Fruit fly (Drosophila melanogaster) S2 (cell line): ENCODE measurements around the gene CG10898.
A peak's percentile ranks its signal among the peaks of the same experiment; 100 is the strongest.

ENCODE experiments used
- CG8478 ChIP-seq: fragments of >200 bp; optimal IDR thresholded peaks from 2 replicates; lab custom pipeline; 2018
- CTCF ChIP-seq, 2 experiments: fragments of >200 bp; optimal IDR thresholded peaks; 2 replicates each; lab custom pipeline; 2018

The CG10898 gene

DNA sequence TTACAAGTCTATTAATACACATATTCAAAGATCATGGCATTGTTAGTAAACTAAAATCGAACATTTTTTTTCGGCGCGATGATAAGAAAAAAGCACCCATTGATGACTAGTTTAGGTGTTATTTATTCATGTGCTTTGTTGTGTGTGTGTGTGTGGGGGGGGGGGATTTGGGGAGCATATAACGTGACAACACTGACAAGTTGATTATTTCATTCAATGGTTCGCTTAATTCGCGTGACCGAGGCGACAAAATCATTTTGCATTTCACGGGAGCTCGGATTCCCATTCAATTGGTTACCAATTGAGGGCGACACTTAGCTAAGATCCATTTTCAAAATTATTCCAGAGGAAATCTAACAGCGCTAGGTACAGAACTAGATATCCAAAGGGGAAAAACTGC, 12.4 kb downstream of the CG10898 start:
- TF ChIP-seq CG8478 (lab: Kevin White, UChicago), result no peak
- no peak for TF ChIP-seq CTCF (optimal IDR thresholded peaks at IDR 0.05; lab: Kevin White, UChicago)

DNA sequence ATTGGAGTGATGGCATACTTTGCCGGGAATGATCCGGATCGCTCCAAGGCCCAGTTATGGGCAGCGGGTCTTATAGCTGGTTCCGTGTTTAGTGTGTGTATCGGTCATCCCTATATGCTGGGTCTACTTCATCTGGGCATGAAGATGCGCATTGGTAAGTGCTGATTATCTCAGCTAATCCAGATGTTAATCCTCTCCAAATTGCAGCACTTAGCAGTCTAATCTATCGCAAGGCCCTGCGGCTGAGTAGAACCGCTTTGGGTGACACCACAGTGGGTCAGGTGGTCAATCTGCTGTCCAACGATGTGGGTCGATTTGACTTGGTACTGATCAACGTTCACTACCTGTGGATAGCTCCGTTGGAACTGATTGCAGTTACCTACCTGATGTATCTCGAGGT, 13.8 kb downstream of the CG10898 start:
- TF ChIP-seq CG8478 (lab: Kevin White, UChicago) (no peak), CTCF (optimal IDR thresholded peaks at IDR 0.05; lab: Kevin White, UChicago) (no peak)

DNA sequence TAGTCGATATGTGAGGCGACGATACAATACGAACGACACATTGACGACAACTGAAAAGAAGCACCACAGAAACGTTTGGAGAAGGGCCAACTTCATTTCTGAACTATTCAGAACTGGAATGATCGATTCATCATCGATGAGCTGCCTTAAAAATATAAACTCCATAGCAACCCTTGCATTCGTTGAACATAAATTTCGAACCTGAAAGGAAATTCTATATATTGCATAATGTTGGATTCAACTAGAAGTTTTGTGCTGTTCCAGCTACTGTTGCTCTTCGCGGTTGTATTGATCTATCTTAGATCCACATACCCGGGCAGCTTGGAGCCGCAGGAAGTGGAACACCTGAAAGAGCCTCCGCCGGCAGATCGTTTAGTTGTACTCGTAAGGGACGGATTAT, 21.1 kb downstream of the CG10898 start, which contains the start of the genes CG6790 and CG5342:
TSS of gene CG6790 (minus strand) at position 101 of the 400 bp plus-strand sequence.
TSS of gene CG5342 (plus strand) at position 182 of the 400 bp plus-strand sequence.
- TF ChIP-seq CG8478 (lab: Kevin White, UChicago), result no peak
- TF ChIP-seq CTCF (optimal IDR thresholded peaks at IDR 0.05; lab: Kevin White, UChicago), result no peak

DNA sequence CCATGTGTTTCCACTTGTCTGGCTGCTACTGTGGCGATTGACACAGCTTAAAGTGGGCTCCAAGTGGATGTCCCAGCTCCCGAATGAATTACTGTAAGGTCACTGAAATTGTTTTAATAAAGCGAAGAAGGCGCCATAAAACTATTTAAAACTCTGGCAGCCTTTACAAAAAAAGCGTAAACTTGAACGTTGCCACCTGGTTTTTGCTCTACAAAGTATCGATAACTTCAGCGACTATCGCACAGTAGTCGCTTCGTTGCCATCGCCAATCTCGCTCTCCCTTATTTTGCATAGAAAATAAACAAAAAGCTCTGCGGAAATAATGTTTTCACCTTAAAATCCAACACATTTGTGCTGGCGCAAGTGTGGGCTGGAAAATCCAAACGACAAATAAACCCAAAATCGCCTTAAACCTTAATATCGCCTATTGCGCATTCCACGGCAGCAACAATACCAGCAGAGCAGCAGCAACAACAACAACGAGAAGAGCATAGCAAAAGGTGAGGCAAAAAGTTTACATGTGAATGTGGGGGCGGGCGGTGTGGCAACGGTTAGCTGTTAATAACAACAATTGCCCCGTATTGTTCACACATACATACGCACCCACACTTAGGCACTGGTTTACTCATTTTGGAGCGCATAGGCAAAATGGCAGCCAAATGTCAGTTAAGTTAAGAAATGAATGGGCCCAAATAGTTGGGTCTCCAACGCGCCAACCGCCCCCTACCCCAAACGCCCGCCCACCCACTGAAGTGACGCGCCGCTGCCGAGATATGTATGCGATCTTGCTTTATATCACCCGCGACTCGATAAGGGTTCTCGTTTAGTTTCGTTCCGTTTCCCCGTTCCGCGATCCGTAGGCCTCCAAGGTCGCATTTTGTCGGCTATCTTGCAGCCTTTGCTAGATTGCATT, 24.0 kb downstream of the CG10898 start, which contains the start of gene wkd:
TSS of gene wkd (plus strand) at position 237 of the 913 bp plus-strand sequence.
- TF ChIP-seq CG8478 (lab: Kevin White, UChicago) (no peak), CTCF (optimal IDR thresholded peaks at IDR 0.05; lab: Kevin White, UChicago) (peak; percentile 4 to 47)

DNA sequence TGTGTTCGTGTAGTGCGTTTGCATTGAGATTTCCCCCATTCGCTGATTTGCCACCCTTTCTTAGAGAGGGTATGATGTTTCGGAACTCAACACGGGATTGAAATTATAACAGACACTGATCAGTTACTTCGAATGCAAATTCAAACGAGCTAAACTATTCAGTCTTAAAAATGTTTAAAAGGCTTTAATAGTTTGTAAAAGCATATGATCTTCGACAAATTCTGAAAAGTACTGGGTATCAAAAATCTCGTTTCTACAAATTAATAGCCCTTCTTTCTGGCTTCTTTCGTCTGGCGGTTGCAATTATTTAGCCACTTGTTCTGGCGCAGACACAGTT, 24.6 kb downstream of the CG10898 start:
- TF ChIP-seq CG8478 (lab: Kevin White, UChicago), result no peak

DNA sequence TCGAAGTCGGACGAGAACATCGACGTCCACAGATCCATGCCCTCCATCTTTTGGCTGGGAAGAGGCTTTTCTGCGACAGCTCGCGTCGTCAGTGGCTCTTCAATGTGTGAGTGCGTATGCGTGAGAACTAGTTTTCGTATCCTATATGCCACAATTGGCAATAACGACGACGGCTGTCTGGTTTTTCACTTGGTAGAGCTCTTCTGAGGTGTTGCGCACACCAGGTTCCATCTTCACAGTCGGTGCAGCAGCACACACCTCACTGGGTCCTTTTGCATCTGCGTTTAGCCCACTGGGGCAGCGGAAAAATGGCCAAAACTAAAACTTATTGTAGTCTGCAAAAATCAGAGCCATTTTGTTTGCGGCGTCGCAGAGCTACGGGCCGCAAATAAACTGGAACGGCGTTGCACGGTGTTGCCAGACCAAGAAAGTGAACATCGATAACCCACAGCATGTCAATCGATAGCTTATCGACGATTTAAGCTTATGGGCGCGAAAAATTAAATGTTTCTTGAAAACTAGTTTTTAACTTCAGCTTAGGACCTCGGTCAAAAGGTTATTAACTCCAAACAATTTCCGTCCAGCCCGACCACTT, 32.3 kb downstream of the CG10898 start, which contains the start of gene CG6791:
TSS of gene CG6791 (minus strand) at position 383 of the 595 bp plus-strand sequence.
- TF ChIP-seq CTCF (optimal IDR thresholded peaks at IDR 0.05; lab: Kevin White, UChicago) (peak; percentile 54 to 61), CG8478 (lab: Kevin White, UChicago) (no peak)

DNA sequence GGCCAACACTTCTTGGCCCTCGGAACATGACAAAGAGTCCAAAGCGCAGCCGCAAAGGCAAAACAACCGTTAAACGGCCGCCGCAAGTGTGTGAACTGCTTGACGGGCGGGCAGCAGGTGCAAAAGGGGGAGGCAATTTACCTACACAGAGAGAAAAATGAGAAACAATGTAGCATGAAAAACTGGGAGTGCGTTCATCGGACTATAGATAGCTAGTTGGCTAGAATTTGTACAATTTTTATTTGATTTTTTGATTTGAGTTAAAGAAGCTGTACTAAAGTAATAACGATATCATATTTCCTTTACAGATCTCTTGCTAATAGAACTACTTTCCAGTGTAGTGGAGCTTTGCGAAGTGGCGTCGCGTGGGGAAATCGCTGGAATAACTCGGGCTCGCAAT, 37.9 kb downstream of the CG10898 start:
- no peak for TF ChIP-seq CTCF (optimal IDR thresholded peaks at IDR 0.05; lab: Kevin White, UChicago)
- no peak for TF ChIP-seq CG8478 (lab: Kevin White, UChicago)

DNA sequence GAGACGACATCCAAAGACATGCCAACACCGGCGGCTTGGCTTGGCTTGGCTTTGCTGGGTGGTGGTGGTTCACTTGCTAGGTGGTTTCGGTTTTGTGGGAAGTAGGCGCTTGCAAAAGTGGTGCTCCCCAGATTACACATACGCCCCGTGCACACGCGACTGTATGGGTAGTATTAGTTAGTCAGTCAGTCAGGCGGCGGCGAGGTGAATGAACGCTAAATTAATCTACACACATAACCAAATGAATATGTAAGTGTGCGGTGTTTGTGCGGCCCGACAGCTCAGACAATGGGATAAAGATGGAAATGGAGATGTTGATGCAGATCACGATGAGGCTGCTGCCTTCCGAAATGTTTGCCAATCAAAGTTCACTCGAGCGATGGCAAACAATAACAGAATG, 45.6 kb downstream of the CG10898 start:
- no peak for TF ChIP-seq CG8478 (lab: Kevin White, UChicago)
- no peak for TF ChIP-seq CTCF (optimal IDR thresholded peaks at IDR 0.05; lab: Kevin White, UChicago)

DNA sequence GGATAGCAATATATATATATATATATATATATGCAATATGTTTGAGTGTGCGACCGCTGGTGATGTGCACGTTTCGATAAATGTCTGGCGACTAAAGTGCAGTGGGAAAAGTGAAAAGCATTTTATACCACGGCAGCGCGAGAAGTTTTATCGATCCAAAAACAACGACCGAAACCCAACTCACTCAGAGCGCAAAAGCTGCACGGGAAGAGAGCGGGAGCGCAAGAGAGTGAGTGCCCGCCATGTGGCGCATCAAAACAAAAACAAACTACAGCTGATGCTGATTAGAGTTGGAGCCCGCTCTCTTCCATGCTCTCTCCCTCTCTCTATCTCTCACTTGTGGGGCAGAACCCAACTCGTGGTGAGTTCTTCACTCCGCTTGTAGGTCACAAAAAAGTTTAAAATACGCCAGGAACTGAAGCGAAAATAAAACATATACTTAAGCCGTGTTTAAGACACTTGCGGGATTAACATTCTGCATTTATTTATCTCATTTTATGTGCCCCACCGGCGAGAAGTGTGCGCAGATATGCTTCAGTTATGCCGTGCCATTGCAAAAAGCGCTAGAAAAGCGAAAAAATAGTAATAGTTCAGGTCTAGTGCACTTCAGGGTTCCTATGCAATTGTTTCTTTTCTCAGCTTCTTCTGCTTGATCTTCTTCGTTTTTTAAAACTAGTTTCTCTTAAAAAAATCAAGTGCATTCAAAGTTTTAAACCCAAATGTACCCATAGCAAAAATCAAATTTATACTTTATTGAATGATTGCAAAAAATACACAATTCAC, 47.3 kb downstream of the CG10898 start:
- TF ChIP-seq CG8478 (lab: Kevin White, UChicago) (no peak), CTCF (optimal IDR thresholded peaks at IDR 0.05; lab: Kevin White, UChicago) (no peak)

DNA sequence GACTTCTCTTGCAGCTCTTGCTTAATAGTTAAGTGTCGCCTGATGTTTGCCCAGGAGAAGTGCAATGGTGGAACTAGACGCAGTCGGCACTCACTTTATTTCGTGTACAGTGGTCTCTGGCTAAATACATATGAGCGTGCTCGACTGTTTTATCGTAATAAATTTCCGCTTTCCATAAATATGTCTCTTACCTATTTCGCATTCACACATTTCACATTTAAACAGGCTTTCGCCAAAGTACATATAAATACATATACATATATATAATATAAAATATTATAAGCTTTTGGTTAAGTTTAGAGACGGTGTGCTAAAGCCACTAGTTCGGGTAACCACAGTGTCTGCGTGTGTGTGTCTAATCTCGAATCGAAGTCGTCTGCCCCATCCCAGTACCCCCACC, 49.1 kb downstream of the CG10898 start:
- TF ChIP-seq CTCF (optimal IDR thresholded peaks at IDR 0.05; lab: Kevin White, UChicago) (no peak), CG8478 (lab: Kevin White, UChicago) (no peak)
